Worm (Caenorhabditis elegans): Measurements from ENCODE around the gene nccd-1.

ce11 chrIV:16962445-16962844 is 26.1 kb upstream of the nccd-1 start:
- TF ChIP-seq eyg-1 (tag; optimal IDR thresholded peaks at IDR 0.05) (no peak), elt-2 (tag; optimal IDR thresholded peaks at IDR 0.05) (no peak), ama-1 (optimal IDR thresholded peaks at IDR 0.05) (no peak), unc-55 (GFP tag; optimal IDR thresholded peaks at IDR 0.05) (no peak), sox-4 (tag; optimal IDR thresholded peaks at IDR 0.05) (no peak), tbx-7 (tag; optimal IDR thresholded peaks at IDR 0.05) (no peak), pag-3 (tag; optimal IDR thresholded peaks at IDR 0.05; ENCODE audit: borderline replicate concordance) (no peak), nhr-11 (tag; optimal IDR thresholded peaks at IDR 0.05) (no peak), ets-4 (tag; optimal IDR thresholded peaks at IDR 0.05) (no peak)
